Fruit fly (Drosophila melanogaster): ENCODE measurements around the gene CG9030.

DNA sequence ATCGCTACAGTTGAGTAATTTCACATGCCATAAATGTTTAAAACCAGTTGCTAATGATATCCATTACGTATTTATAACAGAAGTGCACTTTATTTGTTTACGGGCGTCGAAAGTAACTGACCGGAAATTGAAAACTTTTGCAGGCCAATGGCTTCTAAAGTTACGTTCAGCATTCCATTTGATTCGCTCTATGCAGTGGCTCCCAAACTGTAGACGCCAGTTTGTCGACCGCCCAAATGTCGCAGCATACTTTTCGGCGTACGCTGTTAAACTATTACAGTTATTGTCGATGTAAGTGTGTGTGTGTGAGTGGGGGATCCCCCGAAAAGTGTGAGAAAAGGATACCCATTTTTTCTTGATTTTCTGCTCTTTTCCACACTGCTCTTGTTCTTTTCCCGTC, 6.0 kb upstream of the CG9030 start:
- TF ChIP-seq psq (optimal IDR thresholded peaks at IDR 0.05), result no peak
- TF ChIP-seq EcR (GFP tag; optimal IDR thresholded peaks at IDR 0.05), result no peak
- TF ChIP-seq CG8478 (optimal IDR thresholded peaks at IDR 0.05), result no peak
